Fruit fly (Drosophila melanogaster) whole organism, adult: ENCODE measurements around the gene CG1785.

Experiments
- CG11617 ChIP-seq: fragments of 200-800 bp; sonication (Bioruptor generic); optimal IDR thresholded peaks from 2 replicates; lab custom pipeline; 2017; ENCODE audit warnings: mild to moderate bottlenecking, missing biosample characterization, missing genetic modification reagents, missing genetic modification characterization
- CG12768 ChIP-seq: fragments of 200-800 bp; sonication (Bioruptor generic); optimal IDR thresholded peaks from 2 replicates; lab custom pipeline; 2017; ENCODE audit warnings: missing biosample characterization, missing genetic modification characterization, mild to moderate bottlenecking, moderate library complexity, missing genetic modification reagents
- CG14711 ChIP-seq: fragments of 200-800 bp; sonication (Bioruptor generic); optimal IDR thresholded peaks from 2 replicates; lab custom pipeline; 2018; ENCODE audit warnings: missing biosample characterization, mild to moderate bottlenecking, missing genetic modification characterization, moderate library complexity
- CG1620 ChIP-seq: fragments of 200-800 bp; sonication (Bioruptor generic); optimal IDR thresholded peaks from 2 replicates; lab custom pipeline; 2016; ENCODE audit warnings: missing biosample characterization, missing genetic modification characterization
- CG33017 ChIP-seq: fragments of 200-800 bp; sonication (Bioruptor generic); optimal IDR thresholded peaks from 2 replicates; lab custom pipeline; 2018; ENCODE audit warnings: missing biosample characterization, mild to moderate bottlenecking, missing genetic modification characterization, moderate library complexity
- CG5204 ChIP-seq: fragments of 200-800 bp; sonication (Bioruptor generic); optimal IDR thresholded peaks from 2 replicates; lab custom pipeline; 2016; ENCODE audit warnings: missing biosample characterization, missing genetic modification characterization
- CG7045 ChIP-seq: fragments of 200-800 bp; sonication (Bioruptor generic); optimal IDR thresholded peaks from 2 replicates; lab custom pipeline; 2017; ENCODE audit warnings: missing biosample characterization, mild to moderate bottlenecking, missing genetic modification characterization
- CG7101 ChIP-seq: fragments of 200-800 bp; sonication (Bioruptor generic); optimal IDR thresholded peaks from 2 replicates; lab custom pipeline; 2018; ENCODE audit warnings: missing biosample characterization, mild to moderate bottlenecking, missing genetic modification characterization, moderate library complexity
- Clk ChIP-seq: fragments of 200-800 bp; sonication (Bioruptor generic); optimal IDR thresholded peaks from 2 replicates; lab custom pipeline; 2017; ENCODE audit warnings: missing biosample characterization, missing genetic modification characterization
- Crg-1 ChIP-seq: fragments of 200-800 bp; sonication (Bioruptor generic); optimal IDR thresholded peaks from 2 replicates; lab custom pipeline; 2016; ENCODE audit warnings: missing biosample characterization, missing genetic modification characterization
- Hr96 ChIP-seq: fragments of 200-800 bp; sonication (Bioruptor generic); optimal IDR thresholded peaks from 2 replicates; lab custom pipeline; 2016; ENCODE audit warnings: missing biosample characterization, missing genetic modification characterization
- Mnt ChIP-seq: fragments of 200-800 bp; sonication (Bioruptor generic); optimal IDR thresholded peaks from 2 replicates; lab custom pipeline; 2016; ENCODE audit warnings: missing biosample characterization, mild to moderate bottlenecking, missing genetic modification characterization
- bab1 ChIP-seq: fragments of 200-800 bp; sonication (Bioruptor generic); optimal IDR thresholded peaks from 3 replicates; lab custom pipeline; 2019; ENCODE audit warnings: missing biosample characterization, mild to moderate bottlenecking, missing genetic modification characterization, moderate library complexity
- cic ChIP-seq: fragments of 200-800 bp; sonication (Bioruptor generic); optimal IDR thresholded peaks from 2 replicates; lab custom pipeline; 2017; ENCODE audit warnings: missing biosample characterization, mild to moderate bottlenecking, missing genetic modification characterization, moderate library complexity
- cnc ChIP-seq, 2 experiments: fragments of >200 bp; optimal IDR thresholded peaks; 2 replicates each; lab custom pipeline; 2017
- kay ChIP-seq: fragments of 200-800 bp; sonication (Bioruptor generic); peaks from one replicate; lab custom pipeline; 2016; ENCODE audit warnings: missing biosample characterization, missing genetic modification characterization, borderline replicate concordance
- ovo ChIP-seq: fragments of 200-800 bp; sonication (Bioruptor generic); optimal IDR thresholded peaks from 2 replicates; lab custom pipeline; 2016; ENCODE audit warnings: missing biosample characterization, missing genetic modification characterization
- pad ChIP-seq: fragments of 200-800 bp; sonication (Bioruptor generic); optimal IDR thresholded peaks from 3 replicates; lab custom pipeline; 2017; ENCODE audit warnings: missing biosample characterization, missing genetic modification characterization, mild to moderate bottlenecking, moderate library complexity, missing genetic modification reagents
- tj ChIP-seq: fragments of 200-800 bp; sonication (Bioruptor generic); optimal IDR thresholded peaks from 3 replicates; lab custom pipeline; 2017; ENCODE audit warnings: missing biosample characterization, mild to moderate bottlenecking, missing genetic modification characterization, moderate library complexity
- toe ChIP-seq: fragments of 200-800 bp; sonication (Bioruptor generic); optimal IDR thresholded peaks from 2 replicates; lab custom pipeline; 2016; ENCODE audit warnings: missing biosample characterization, missing genetic modification characterization

Gene CG1785

dm6 chrX:8671348-8672298, 43.1 kb upstream of the CG1785 start:
- TF ChIP-seq CG12768 (GFP tag; lab: Kevin White, UChicago) = no peak
- no peak for TF ChIP-seq tj
- TF ChIP-seq cic (GFP tag; lab: Kevin White, UChicago) = no peak
- no peak for TF ChIP-seq Mnt (GFP tag; lab: Kevin White, UChicago)
- TF ChIP-seq pad = no peak
- no peak for TF ChIP-seq toe (GFP tag; lab: Kevin White, UChicago)
- TF ChIP-seq Hr96 = no peak
- no peak for TF ChIP-seq CG7045 (GFP tag; lab: Kevin White, UChicago)

dm6 chrX:8676631-8677224, 38.0 kb upstream of the CG1785 start, which contains the start of gene Rubicon:
Gene Rubicon, plus strand, starts transcription at chrX:8677063.
- TF ChIP-seq Clk (no peak), pad (peak; percentile 70), CG14711 (tag; lab: Kevin White, UChicago) (no peak), kay (GFP tag; lab: Kevin White, UChicago) (no peak), cic (GFP tag; lab: Kevin White, UChicago) (peak; percentile 23), CG33017 (tag; lab: Kevin White, UChicago) (no peak), tj (peak; percentile 60), cnc (optimal IDR thresholded peaks at IDR 0.05; lab: Kevin White, UChicago) (no peak), Crg-1 (GFP tag; lab: Kevin White, UChicago) (peak; percentile 31), ovo (GFP tag; lab: Kevin White, UChicago) (peak; percentile 98), Hr96 (peak; percentile 36), CG7101 (tag; lab: Kevin White, UChicago) (peak; percentile 40), bab1 (GFP tag; lab: Kevin White, UChicago) (peak; percentile 79), CG11617 (GFP tag; lab: Kevin White, UChicago) (no peak), CG12768 (GFP tag; lab: Kevin White, UChicago) (no peak), CG5204 (GFP tag; lab: Kevin White, UChicago) (no peak), CG7045 (GFP tag; lab: Kevin White, UChicago) (no peak), toe (GFP tag; lab: Kevin White, UChicago) (no peak), Mnt (GFP tag; lab: Kevin White, UChicago) (peak; percentile 68), CG1620 (GFP tag; lab: Kevin White, UChicago) (peak; percentile 66)

- TF ChIP-seq CG7045 (GFP tag; lab: Kevin White, UChicago) = peak; percentile 12
- TF ChIP-seq ovo (GFP tag; lab: Kevin White, UChicago) = no peak
- TF ChIP-seq bab1 (GFP tag; lab: Kevin White, UChicago) = peak; percentile 89
- TF ChIP-seq Hr96 = peak; percentile 64
- TF ChIP-seq CG14711 (tag; lab: Kevin White, UChicago) = peak; percentile 29
Measured at dm6 chrX:8677434-8677833, 37.3 kb upstream of the CG1785 start.

- TF ChIP-seq pad (peak; percentile 80), Crg-1 (GFP tag; lab: Kevin White, UChicago) (peak; percentile 82), Hr96 (peak; percentile 97), cic (GFP tag; lab: Kevin White, UChicago) (peak; percentile 21), CG11617 (GFP tag; lab: Kevin White, UChicago) (peak; percentile 95), CG1620 (GFP tag; lab: Kevin White, UChicago) (peak; percentile 93), tj (peak; percentile 78), CG14711 (tag; lab: Kevin White, UChicago) (peak; percentile 91), CG5204 (GFP tag; lab: Kevin White, UChicago) (peak; percentile 87), Mnt (GFP tag; lab: Kevin White, UChicago) (peak; percentile 88), Clk (peak; percentile 66), ovo (GFP tag; lab: Kevin White, UChicago) (peak; percentile 51), kay (GFP tag; lab: Kevin White, UChicago) (peak; percentile 96), CG7101 (tag; lab: Kevin White, UChicago) (peak; percentile 96), CG7045 (GFP tag; lab: Kevin White, UChicago) (peak; percentile 88), cnc (optimal IDR thresholded peaks at IDR 0.05; lab: Kevin White, UChicago) (no peak), bab1 (GFP tag; lab: Kevin White, UChicago) (peak; percentile 97), toe (GFP tag; lab: Kevin White, UChicago) (peak; percentile 92), CG33017 (tag; lab: Kevin White, UChicago) (peak; percentile 88), CG12768 (GFP tag; lab: Kevin White, UChicago) (peak; percentile 87)
Measured at dm6 chrX:8681189-8681821, 33.4 kb upstream of the CG1785 start, which contains the start of gene CAH3. Gene CAH3, plus strand, starts transcription at chrX:8681252.
